Worm (Caenorhabditis elegans): ENCODE results near the gene F57A8.7.

Gene F57A8.7

DNA sequence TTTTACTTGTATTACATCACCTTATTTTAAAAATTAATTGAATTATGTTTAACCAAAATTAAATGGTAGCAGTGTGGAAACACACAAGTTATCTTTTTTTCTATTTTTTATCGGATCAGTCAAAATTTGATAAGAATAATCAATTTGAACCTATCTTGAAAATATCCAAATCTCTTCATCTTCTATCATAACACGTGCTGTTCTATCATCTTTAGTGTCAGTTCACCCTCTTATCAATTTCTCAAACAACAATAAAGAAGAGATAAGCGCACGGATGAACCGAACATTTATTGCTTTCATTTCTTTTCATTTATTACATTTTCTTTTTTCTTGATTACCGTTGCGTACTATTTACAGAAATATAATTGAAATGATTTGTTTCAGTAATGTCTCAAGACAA, 11.6 kb downstream of the F57A8.7 start, which contains the start of gene R04B5.5 (continued):
- peak in 1 of 2 experiments; percentile 10 for TF ChIP-seq mdl-1 (tag; optimal IDR thresholded peaks at IDR 0.05)
- TF ChIP-seq rnt-1 (tag; optimal IDR thresholded peaks at IDR 0.05) = no peak
- no peak for TF ChIP-seq nhr-11 (tag; optimal IDR thresholded peaks at IDR 0.05)
- TF ChIP-seq isw-1 (GFP tag; IDR thresholded peaks at IDR 0.05) = no peak
- no peak for TF ChIP-seq nhr-12 (tag; optimal IDR thresholded peaks at IDR 0.05)

DNA sequence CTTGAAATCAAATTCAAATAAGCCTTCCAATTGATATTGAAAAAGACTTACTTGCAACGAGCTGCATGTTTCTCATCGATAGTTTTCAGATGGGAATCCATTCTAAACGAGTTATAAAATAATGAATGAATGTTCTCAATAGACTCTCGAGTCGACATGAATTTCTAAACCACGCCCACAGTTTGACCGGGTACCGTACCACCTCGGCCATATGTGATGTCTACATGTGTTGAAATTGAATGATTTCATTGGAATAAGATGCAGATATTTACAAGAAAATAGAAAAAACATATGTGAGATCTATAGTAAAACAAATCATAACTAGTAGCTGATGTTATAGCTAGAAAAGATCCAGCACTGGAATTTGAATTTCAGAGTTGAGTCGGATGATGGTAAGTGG, 14.9 kb downstream of the F57A8.7 start, which contains the start of gene R04B5.7:
Gene R04B5.7 (minus strand): TSS at position 101 of the 400 bp plus-strand sequence.
- no peak for TF ChIP-seq egl-13 (tag; optimal IDR thresholded peaks at IDR 0.05)
- TF ChIP-seq aly-2 (tag; optimal IDR thresholded peaks at IDR 0.05) = no peak
- no peak for TF ChIP-seq swsn-7 (tag; optimal IDR thresholded peaks at IDR 0.05)

ce11 chrV:10091152-10091551, 15.6 kb downstream of the F57A8.7 start, which contains the start of gene R04B5.11:
Gene R04B5.11, minus strand, starts transcription at chrV:10091252.
- no peak for TF ChIP-seq rnt-1 (tag; optimal IDR thresholded peaks at IDR 0.05)
- no peak for TF ChIP-seq aly-2 (tag; optimal IDR thresholded peaks at IDR 0.05)
- TF ChIP-seq xbp-1 (tag; optimal IDR thresholded peaks at IDR 0.05) = no peak
- no peak for TF ChIP-seq sup-37 (GFP tag; optimal IDR thresholded peaks at IDR 0.05)
- no peak for TF ChIP-seq nhr-11 (tag; optimal IDR thresholded peaks at IDR 0.05)

- TF ChIP-seq nhr-84 (tag; optimal IDR thresholded peaks at IDR 0.05) (no peak), mdl-1 (tag; optimal IDR thresholded peaks at IDR 0.05) (no peak), lin-13 (GFP tag; optimal IDR thresholded peaks at IDR 0.05) (no peak), nhr-77 (tag; optimal IDR thresholded peaks at IDR 0.05) (no peak)
These were observed 18.8 kb downstream of the F57A8.7 start, which contains the start of gene srd-49 for ce11 chrV:10094374-10094773. Gene srd-49, plus strand, starts transcription at chrV:10094674.

ce11 chrV:10096932-10097331, 21.4 kb downstream of the F57A8.7 start:
- TF ChIP-seq elt-2 (tag; optimal IDR thresholded peaks at IDR 0.05) (peak; percentile 77), lin-14 (GFP tag; optimal IDR thresholded peaks at IDR 0.05) (peak; percentile 10), ama-1 (optimal IDR thresholded peaks at IDR 0.05) (no peak)

DNA sequence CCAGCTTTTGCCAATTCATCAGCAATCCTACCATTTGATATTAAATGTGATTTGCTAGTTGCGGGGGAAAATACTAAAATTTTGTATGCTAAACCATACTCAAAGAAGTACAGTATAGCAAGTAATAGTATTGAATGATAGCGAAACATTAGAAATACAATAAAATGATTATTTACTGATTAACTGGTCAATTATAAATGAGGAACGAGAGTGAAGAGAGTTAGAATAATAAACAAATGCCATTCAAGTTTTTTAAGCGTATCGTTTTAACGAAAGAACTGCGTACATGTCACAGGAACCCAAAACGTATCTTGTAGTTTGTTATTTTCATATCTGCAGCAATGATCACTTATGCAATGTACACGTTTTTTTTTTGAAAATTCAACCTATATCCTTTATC, 22.9 kb downstream of the F57A8.7 start, which contains the start of gene ugt-47:
Gene ugt-47 (minus strand): TSS at position 169 of the 400 bp plus-strand sequence.
- TF ChIP-seq nhr-19 (GFP tag; conservative IDR thresholded peaks at IDR 0.05) = no peak
- no peak for TF ChIP-seq ceh-63 (GFP tag; optimal IDR thresholded peaks at IDR 0.05)
- no peak for TF ChIP-seq lir-3 (tag; optimal IDR thresholded peaks at IDR 0.05; ENCODE audit: poor library complexity)
- no peak for TF ChIP-seq lin-14 (GFP tag; optimal IDR thresholded peaks at IDR 0.05)
- TF ChIP-seq sup-37 (GFP tag; optimal IDR thresholded peaks at IDR 0.05) = no peak
- no peak for TF ChIP-seq skn-1 (tag; optimal IDR thresholded peaks at IDR 0.05)
- no peak for TF ChIP-seq tbx-2 (tag; optimal IDR thresholded peaks at IDR 0.05)

DNA sequence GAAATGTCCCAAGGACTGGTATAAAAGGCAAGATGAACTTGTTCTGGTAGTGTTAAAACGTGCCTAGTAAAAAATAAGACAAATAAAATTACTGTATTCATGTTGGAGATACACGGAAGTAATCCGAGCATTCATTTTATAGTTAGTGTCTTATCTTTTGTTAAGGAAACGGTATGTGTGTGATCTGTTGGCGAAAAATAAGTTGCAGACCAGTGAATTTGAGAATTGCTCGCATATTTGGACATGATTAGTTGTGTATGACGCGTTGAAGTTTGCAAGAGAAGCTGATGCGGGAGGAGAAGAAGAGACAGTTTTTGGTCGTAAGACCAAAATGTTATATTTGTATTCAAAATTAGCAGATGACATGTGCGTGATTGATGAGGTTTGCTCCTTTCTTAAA, 26.4 kb downstream of the F57A8.7 start, which contains the start of gene C08B6.14:
Gene C08B6.14 (minus strand): TSS at position 101 of the 400 bp plus-strand sequence.
- TF ChIP-seq grh-1 (GFP tag; IDR thresholded peaks at IDR 0.05) = no peak
- no peak for TF ChIP-seq lin-39 (tag; optimal IDR thresholded peaks at IDR 0.05)
- TF ChIP-seq lir-3 (tag; optimal IDR thresholded peaks at IDR 0.05; ENCODE audit: poor library complexity) = no peak
- TF ChIP-seq elt-2 (tag; optimal IDR thresholded peaks at IDR 0.05) = no peak
- no peak for TF ChIP-seq tbx-2 (tag; optimal IDR thresholded peaks at IDR 0.05)
- no peak for TF ChIP-seq mep-1 (tag; optimal IDR thresholded peaks at IDR 0.05)
- no peak for TF ChIP-seq mdl-1 (tag; optimal IDR thresholded peaks at IDR 0.05)
- TF ChIP-seq fkh-4 (tag; optimal IDR thresholded peaks at IDR 0.05; ENCODE audit: borderline replicate concordance) = no peak
- TF ChIP-seq C16A3.4 (tag; optimal IDR thresholded peaks at IDR 0.05) = no peak
- no peak for TF ChIP-seq ceh-63 (GFP tag; optimal IDR thresholded peaks at IDR 0.05)

ce11 chrV:10103811-10104210, 28.3 kb downstream of the F57A8.7 start:
- TF ChIP-seq unc-98 (GFP tag; IDR thresholded peaks at IDR 0.05) (no peak), fkh-4 (tag; optimal IDR thresholded peaks at IDR 0.05; ENCODE audit: borderline replicate concordance) (no peak), ceh-90 (tag; optimal IDR thresholded peaks at IDR 0.05) (no peak), alr-1 (tag; optimal IDR thresholded peaks at IDR 0.05; ENCODE audit: borderline replicate concordance) (no peak), aly-2 (tag; optimal IDR thresholded peaks at IDR 0.05) (no peak), nhr-12 (tag; optimal IDR thresholded peaks at IDR 0.05) (no peak), elt-2 (tag; optimal IDR thresholded peaks at IDR 0.05) (peak; percentile 26)
